Worm (Caenorhabditis elegans): ENCODE results near the gene Y73B6BL.23.

- TF ChIP-seq mep-1 (tag; optimal IDR thresholded peaks at IDR 0.05): no peak
- peak; percentile 82 for TF ChIP-seq unc-62 (GFP tag; optimal IDR thresholded peaks at IDR 0.05)
- no peak for TF ChIP-seq lin-13 (tag; optimal IDR thresholded peaks at IDR 0.05)
- TF ChIP-seq nhr-12 (tag; optimal IDR thresholded peaks at IDR 0.05): no peak
- no peak for TF ChIP-seq lsy-2 (tag; optimal IDR thresholded peaks at IDR 0.05)
- no peak for TF ChIP-seq sptf-1 (tag; optimal IDR thresholded peaks at IDR 0.05)
- TF ChIP-seq pha-4 (tag; optimal IDR thresholded peaks at IDR 0.05): no peak
- no peak for TF ChIP-seq nhr-237 (tag; optimal IDR thresholded peaks at IDR 0.05)
- TF ChIP-seq nhr-28 (tag; optimal IDR thresholded peaks at IDR 0.05): no peak
- no peak for TF ChIP-seq unc-39 (tag; optimal IDR thresholded peaks at IDR 0.05)
Observed at ce11 chrIV:6393329-6393728, 25.6 kb downstream of the Y73B6BL.23 start.

Measured in whole organism, mixed stage, embryonic.